Worm (Caenorhabditis elegans): Measurements from ENCODE around the gene fbxa-43.

fbxa-43 gene

ce11 chrIII:2304867-2305266 lies 46.1 kb upstream of the fbxa-43 start, which contains the start of gene Y54F10BM.9 (continued):
- TF ChIP-seq lsy-27 (tag; optimal IDR thresholded peaks at IDR 0.05; ENCODE audit: borderline replicate concordance, insufficient read depth): no peak

ce11 chrIII:2304149-2304548 lies 45.4 kb upstream of the fbxa-43 start:
- peak; percentile 47 for TF ChIP-seq die-1 (tag; optimal IDR thresholded peaks at IDR 0.05)
- TF ChIP-seq D2030.7 (GFP tag; IDR thresholded peaks at IDR 0.05): peak; percentile 25; the same call in 1 of the 2 replicates
- no peak for TF ChIP-seq nhr-120 (GFP tag; IDR thresholded peaks at IDR 0.05)
- TF ChIP-seq tbp1 (GFP tag; optimal IDR thresholded peaks at IDR 0.05): peak; percentile 85
- TF ChIP-seq ztf-25 (GFP tag; IDR thresholded peaks at IDR 0.05): no peak
- TF ChIP-seq him-1 (tag; optimal IDR thresholded peaks at IDR 0.05): no peak
- TF ChIP-seq ztf-3 (GFP tag; optimal IDR thresholded peaks at IDR 0.05): no peak
- TF ChIP-seq rcor-1 (GFP tag; IDR thresholded peaks at IDR 0.05): no peak
- TF ChIP-seq chd-7 (tag; optimal IDR thresholded peaks at IDR 0.05): no peak
- TF ChIP-seq F55B11.4 (tag; optimal IDR thresholded peaks at IDR 0.05; ENCODE audit: borderline replicate concordance, insufficient read depth): no peak
- no peak for TF ChIP-seq nfya-2 (GFP tag; IDR thresholded peaks at IDR 0.05)
- no peak for TF ChIP-seq tlf-1 (GFP tag; optimal IDR thresholded peaks at IDR 0.05)
- no peak for TF ChIP-seq K11D2.4 (GFP tag; IDR thresholded peaks at IDR 0.05)
- TF ChIP-seq unc-130 (GFP tag; optimal IDR thresholded peaks at IDR 0.05): no peak
- TF ChIP-seq hlh-12 (tag; optimal IDR thresholded peaks at IDR 0.05): no peak
- no peak for TF ChIP-seq nfya-1 (tag; optimal IDR thresholded peaks at IDR 0.05; ENCODE audit: borderline replicate concordance, insufficient read depth)
- no peak for TF ChIP-seq pbrm-1 (GFP tag; IDR thresholded peaks at IDR 0.05)
- TF ChIP-seq B0261.1 (tag; optimal IDR thresholded peaks at IDR 0.05): peak; percentile 43
- no peak for TF ChIP-seq aptf-3 (GFP tag; IDR thresholded peaks at IDR 0.05)
- TF ChIP-seq F49E8.2 (tag; optimal IDR thresholded peaks at IDR 0.05; ENCODE audit: insufficient read depth): no peak
- TF ChIP-seq let-526 (GFP tag; IDR thresholded peaks at IDR 0.05): no peak
- TF ChIP-seq sdz-38 (tag; optimal IDR thresholded peaks at IDR 0.05): no peak
- TF ChIP-seq snpc-4 (GFP tag; optimal IDR thresholded peaks at IDR 0.05): no peak
- no peak for TF ChIP-seq snpc-4 (tag; optimal IDR thresholded peaks at IDR 0.05)
- peak; percentile 32 for TF ChIP-seq rpc-1 (optimal IDR thresholded peaks at IDR 0.05)
- TF ChIP-seq rpc-1 (tag; optimal IDR thresholded peaks at IDR 0.05): peak; percentile 73
- TF ChIP-seq sptf-2 (GFP tag; optimal IDR thresholded peaks at IDR 0.05): no peak
- no peak for TF ChIP-seq egrh-3 (GFP tag; IDR thresholded peaks at IDR 0.05)
- TF ChIP-seq Y56A3A.18 (GFP tag; IDR thresholded peaks at IDR 0.05): no peak
- no peak for TF ChIP-seq ets-4 (GFP tag; optimal IDR thresholded peaks at IDR 0.05)
- no peak for TF ChIP-seq unc-62 (GFP tag; optimal IDR thresholded peaks at IDR 0.05)
- no peak for TF ChIP-seq let-607 (tag; optimal IDR thresholded peaks at IDR 0.05)
- TF ChIP-seq lin-26 (GFP tag; IDR thresholded peaks at IDR 0.05): 0 out of 2 replicates have a peak, but pooled peaks have one; percentile 41

ce11 chrIII:2294736-2295135 lies 36.0 kb upstream of the fbxa-43 start:
- peak; percentile 30 for TF ChIP-seq nhr-80 (tag; optimal IDR thresholded peaks at IDR 0.05)
- no peak for TF ChIP-seq tbx-9 (tag; optimal IDR thresholded peaks at IDR 0.05; ENCODE audit: borderline replicate concordance)

- TF ChIP-seq somi-1 (GFP tag; optimal IDR thresholded peaks at IDR 0.05) (no peak), sea-2 (GFP tag; IDR thresholded peaks at IDR 0.05) (no peak), cebp-1 (GFP tag; IDR thresholded peaks at IDR 0.05) (no peak), cebp-1 (tag; optimal IDR thresholded peaks at IDR 0.05) (peak; percentile 22), ceh-91 (GFP tag; IDR thresholded peaks at IDR 0.05) (no peak), B0336.3 (GFP tag; IDR thresholded peaks at IDR 0.05) (no peak), F57C9.4 (tag; optimal IDR thresholded peaks at IDR 0.05) (no peak), nhr-80 (tag; optimal IDR thresholded peaks at IDR 0.05) (peak; percentile 35), F39B2.1 (GFP tag; IDR thresholded peaks at IDR 0.05) (no peak), Y95B8A.8 (GFP tag; IDR thresholded peaks at IDR 0.05) (no peak), ceh-100 (GFP tag; IDR thresholded peaks at IDR 0.05) (no peak), let-526 (GFP tag; IDR thresholded peaks at IDR 0.05) (no peak)
These were observed 32.4 kb upstream of the fbxa-43 start, which contains the start of gene fbxa-219 for ce11 chrIII:2291139-2291538. fbxa-219 (plus strand) TSS chrIII:2291415.

Measured in whole organism, young adult.